Worm (Caenorhabditis elegans): ENCODE data around the gene col-74.
A peak's percentile ranks its signal among the peaks of the same experiment; 100 is the strongest.

ce11 chrII:5874130-5874529, 44.0 kb downstream of the col-74 start:
- TF ChIP-seq snpc-4 (tag; optimal IDR thresholded peaks at IDR 0.05) (no peak), ZK546.5 (tag; optimal IDR thresholded peaks at IDR 0.05) (no peak), ama-1 (optimal IDR thresholded peaks at IDR 0.05) (no peak), elt-3 (tag; optimal IDR thresholded peaks at IDR 0.05) (no peak), pqm-1 (tag; optimal IDR thresholded peaks at IDR 0.05) (no peak), ceh-9 (tag; optimal IDR thresholded peaks at IDR 0.05) (no peak), nhr-12 (tag; optimal IDR thresholded peaks at IDR 0.05) (no peak), pha-4 (tag; optimal IDR thresholded peaks at IDR 0.05) (peak; percentile 88)
